Worm (Caenorhabditis elegans) whole organism, L4/young adult: Measurements from ENCODE around the gene maa-1.

Experiments used
- W03F9.2 ChIP-seq: fragments of 150-350 bp; optimal IDR thresholded peaks from 2 replicates; lab custom pipeline; 2014; ENCODE audit warnings: missing biosample characterization, missing genetic modification characterization
- him-1 ChIP-seq: sonication (generic microtip); optimal IDR thresholded peaks from 2 replicates; lab custom pipeline; 2016; ENCODE audit warnings: missing genotype, missing genetic modification reagents, missing genetic modification characterization, missing compliant biosample characterization

- TF ChIP-seq W03F9.2 (peak; percentile 46), him-1 (tag; lab: Kevin White, UChicago) (no peak)
Observed at ce11 chrIII:11834783-11835182, 12.5 kb upstream of the maa-1 start.
